Fruit fly (Drosophila melanogaster): Measurements from ENCODE around the gene pns.

DNA sequence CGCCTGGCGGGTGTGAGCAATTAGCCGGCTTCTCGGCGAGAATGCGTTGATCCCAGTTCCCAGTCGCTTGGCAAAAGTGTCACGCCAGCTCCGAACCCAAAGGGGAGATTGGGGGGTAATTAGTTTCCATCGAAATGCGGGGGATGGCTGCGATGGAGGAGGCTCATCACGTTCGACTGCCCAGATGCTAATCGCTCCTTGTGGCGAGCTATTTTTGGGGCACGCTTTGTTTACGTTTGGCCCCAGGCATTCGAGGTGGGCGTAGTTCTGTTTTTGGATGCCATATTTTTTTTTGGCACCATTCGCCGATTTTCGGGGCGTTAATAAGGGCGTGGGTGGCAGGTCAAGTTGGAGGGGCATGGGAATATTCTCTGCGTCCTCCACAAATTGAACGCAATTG lies 43.3 kb downstream of the pns start:
- TF ChIP-seq N (GFP tag; optimal IDR thresholded peaks at IDR 0.05) (no peak), psq (GFP tag; optimal IDR thresholded peaks at IDR 0.05) (no peak), ey (GFP tag; optimal IDR thresholded peaks at IDR 0.05) (no peak), usp (GFP tag; optimal IDR thresholded peaks at IDR 0.05) (no peak), foxo (GFP tag; optimal IDR thresholded peaks at IDR 0.05) (no peak), Hr78 (GFP tag; optimal IDR thresholded peaks at IDR 0.05) (no peak), OdsH (GFP tag; optimal IDR thresholded peaks at IDR 0.05) (no peak)

Data from whole organism, wandering third instar larva.